Fruit fly (Drosophila melanogaster): ENCODE measurements around the gene pelo.

Gene pelo

dm6 chr2L:9711107-9711585, 10.5 kb downstream of the pelo start, which contains the start of gene CG4364 (continued):
- TF ChIP-seq fd64A (GFP tag; optimal IDR thresholded peaks at IDR 0.05) (no peak), tup (GFP tag; optimal IDR thresholded peaks at IDR 0.05) (no peak), CG4707 (GFP tag; optimal IDR thresholded peaks at IDR 0.05) (no peak), en (GFP tag; optimal IDR thresholded peaks at IDR 0.05) (no peak), CG18476 (GFP tag; optimal IDR thresholded peaks at IDR 0.05) (no peak), CG10543 (GFP tag; optimal IDR thresholded peaks at IDR 0.05) (no peak), trem (tag; optimal IDR thresholded peaks at IDR 0.05) (peak; percentile 52), CG3995 (GFP tag; optimal IDR thresholded peaks at IDR 0.05) (no peak), tx (GFP tag; optimal IDR thresholded peaks at IDR 0.05) (no peak), CG6654 (GFP tag; optimal IDR thresholded peaks at IDR 0.05) (no peak), chinmo (GFP tag; IDR thresholded peaks at IDR 0.05; ENCODE audit: partially characterized antibody) (no peak), CG6791 (GFP tag; IDR thresholded peaks at IDR 0.05; ENCODE audit: partially characterized antibody) (peak; percentile 66), CG9437 (GFP tag; optimal IDR thresholded peaks at IDR 0.05) (no peak), gem (tag; optimal IDR thresholded peaks at IDR 0.05) (no peak), Neu2 (GFP tag; optimal IDR thresholded peaks at IDR 0.05; ENCODE audit: borderline replicate concordance) (no peak), tio (GFP tag; optimal IDR thresholded peaks at IDR 0.05) (no peak), jigr1 (GFP tag; IDR thresholded peaks at IDR 0.05) (no peak), sim (GFP tag; IDR thresholded peaks at IDR 0.05) (no peak), CG17568 (GFP tag; optimal IDR thresholded peaks at IDR 0.05) (no peak), CG1233 (GFP tag; optimal IDR thresholded peaks at IDR 0.05) (no peak), Med (GFP tag) (peak; percentile 63), tin (GFP tag; optimal IDR thresholded peaks at IDR 0.05) (no peak), Drgx (GFP tag; IDR thresholded peaks at IDR 0.05) (no peak), CG1832 (GFP tag; optimal IDR thresholded peaks at IDR 0.05) (no peak), cg (GFP tag; optimal IDR thresholded peaks at IDR 0.05) (no peak), CG18764 (GFP tag; optimal IDR thresholded peaks at IDR 0.05) (no peak), CG1529 (GFP tag; optimal IDR thresholded peaks at IDR 0.05) (no peak), bbx (GFP tag; IDR thresholded peaks at IDR 0.05; ENCODE audit: partially characterized antibody) (peak; percentile 80), CG6683 (GFP tag; optimal IDR thresholded peaks at IDR 0.05) (no peak), CG4820 (GFP tag; optimal IDR thresholded peaks at IDR 0.05) (no peak), CG33557 (GFP tag; optimal IDR thresholded peaks at IDR 0.05) (no peak), zen2 (GFP tag; IDR thresholded peaks at IDR 0.05; ENCODE audit: partially characterized antibody) (no peak; the same call in 2 of the 3 replicates), Hey (tag; optimal IDR thresholded peaks at IDR 0.05) (no peak), CG8089 (GFP tag; optimal IDR thresholded peaks at IDR 0.05) (no peak), Spps (tag; optimal IDR thresholded peaks at IDR 0.05) (no peak), NK7.1 (GFP tag; optimal IDR thresholded peaks at IDR 0.05) (no peak), CkIIα-i1 (GFP tag; IDR thresholded peaks at IDR 0.05) (no peak), CrebB (tag; optimal IDR thresholded peaks at IDR 0.05) (no peak), Sin3A (optimal IDR thresholded peaks at IDR 0.05) (peak; percentile 52), p53 (GFP tag; optimal IDR thresholded peaks at IDR 0.05) (no peak), CG8281 (tag; optimal IDR thresholded peaks at IDR 0.05) (no peak), HmgZ (tag; optimal IDR thresholded peaks at IDR 0.05) (no peak), gt (GFP tag; IDR thresholded peaks at IDR 0.05) (no peak), CG3838 (GFP tag; optimal IDR thresholded peaks at IDR 0.05) (no peak), pzg (GFP tag; optimal IDR thresholded peaks at IDR 0.05) (peak; percentile 97), sna (GFP tag; IDR thresholded peaks at IDR 0.05; ENCODE audit: partially characterized antibody) (0 out of 2 replicates have a peak, but pooled peaks have one; percentile 47), CG4854 (GFP tag; optimal IDR thresholded peaks at IDR 0.05) (no peak), ase (GFP tag; IDR thresholded peaks at IDR 0.05) (no peak), Gsc (GFP tag; IDR thresholded peaks at IDR 0.05) (no peak), inv (GFP tag; IDR thresholded peaks at IDR 0.05; ENCODE audit: partially characterized antibody) (peak; percentile 66), pum (GFP tag; optimal IDR thresholded peaks at IDR 0.05) (no peak)
